Worm (Caenorhabditis elegans): ENCODE data around the gene C31H1.5.

ce11 chrIV:5754821-5755220, 41.8 kb downstream of the C31H1.5 start:
- TF ChIP-seq elt-1 (tag; optimal IDR thresholded peaks at IDR 0.05) (no peak), ama-1 (optimal IDR thresholded peaks at IDR 0.05) (no peak), sea-2 (GFP tag; optimal IDR thresholded peaks at IDR 0.05) (no peak), jun-1 (tag; optimal IDR thresholded peaks at IDR 0.05) (no peak), ztf-11 (tag; optimal IDR thresholded peaks at IDR 0.05) (no peak), nhr-237 (tag; optimal IDR thresholded peaks at IDR 0.05) (no peak), snpc-4 (tag; optimal IDR thresholded peaks at IDR 0.05) (no peak), fkh-10 (GFP tag; optimal IDR thresholded peaks at IDR 0.05) (no peak), nhr-77 (tag; optimal IDR thresholded peaks at IDR 0.05) (no peak)
